Worm (Caenorhabditis elegans) whole organism, early embryonic: ENCODE results near the gene frpr-3.

Source experiments
- B0310.2 ChIP-seq: sonication (generic microtip); optimal IDR thresholded peaks from 2 replicates; lab custom pipeline; 2016; ENCODE audit warnings: mild to moderate bottlenecking, missing genetic modification characterization, missing compliant biosample characterization
- F13C5.2 ChIP-seq: sonication (generic microtip); optimal IDR thresholded peaks from 2 replicates; lab custom pipeline; 2017; ENCODE audit warnings: mild to moderate bottlenecking, missing genetic modification characterization, inconsistent platforms, missing compliant biosample characterization
- aly-1 ChIP-seq: sonication (generic microtip); optimal IDR thresholded peaks from 2 replicates; lab custom pipeline; 2016; ENCODE audit warnings: missing genetic modification characterization, missing compliant biosample characterization
- ama-1 ChIP-seq: fragments of 150-350 bp; optimal IDR thresholded peaks from 2 replicates; lab custom pipeline; 2014
- ceh-13 ChIP-seq: fragments of 200-800 bp; sonication (Bioruptor generic); optimal IDR thresholded peaks from 2 replicates; lab custom pipeline; 2018; ENCODE audit warnings: mild to moderate bottlenecking, missing genetic modification characterization, missing compliant biosample characterization
- ceh-36 ChIP-seq: sonication (generic microtip); optimal IDR thresholded peaks from 2 replicates; lab custom pipeline; 2016; ENCODE audit warnings: missing genetic modification characterization, inconsistent platforms, missing compliant biosample characterization
- ets-7 ChIP-seq: sonication (generic microtip); optimal IDR thresholded peaks from 2 replicates; lab custom pipeline; 2016; ENCODE audit warnings: missing genotype, missing genetic modification characterization, missing compliant biosample characterization
- flt-1 ChIP-seq: fragments of 200-800 bp; sonication (Bioruptor generic); IDR thresholded peaks from 2 replicates; pipeline ENCODE4 v1.3.6; 2022; ENCODE audit warnings: missing genetic modification characterization, missing compliant biosample characterization
- hmbx-1 ChIP-seq: sonication (generic microtip); optimal IDR thresholded peaks from 2 replicates; lab custom pipeline; 2016; ENCODE audit warnings: mild to moderate bottlenecking, missing genetic modification characterization, missing compliant biosample characterization
- hmg-4 ChIP-seq: fragments of 200-800 bp; sonication (Bioruptor generic); optimal IDR thresholded peaks from 2 replicates; lab custom pipeline; 2018; ENCODE audit warnings: mild to moderate bottlenecking, missing genetic modification characterization, missing compliant biosample characterization
- hnd-1 ChIP-seq: sonication (generic microtip); optimal IDR thresholded peaks from 2 replicates; lab custom pipeline; 2016; ENCODE audit warnings: missing genetic modification characterization, missing compliant biosample characterization
- pes-1 ChIP-seq: fragments of 200-800 bp; sonication (Bioruptor generic); IDR thresholded peaks from 2 replicates; pipeline ENCODE4 v1.3.6; 2022; ENCODE audit warnings: missing genetic modification reagents, missing genetic modification characterization, missing compliant biosample characterization
- scrt-1 ChIP-seq: fragments of 200-800 bp; sonication (Bioruptor generic); IDR thresholded peaks from 2 replicates; pipeline ENCODE4 v1.3.6; 2022; ENCODE audit warnings: missing genetic modification characterization, missing compliant biosample characterization
- sea-1 ChIP-seq: fragments of 200-800 bp; sonication (Bioruptor generic); conservative IDR thresholded peaks from 2 replicates; pipeline ENCODE4 v1.3.6; 2022; ENCODE audit warnings: missing genetic modification characterization, missing compliant biosample characterization
- tbx-11 ChIP-seq: fragments of 200-800 bp; sonication (Bioruptor generic); IDR thresholded peaks from 2 replicates; pipeline ENCODE4 v1.3.6; 2022; ENCODE audit warnings: missing genetic modification characterization, missing compliant biosample characterization
- tbx-37 ChIP-seq: fragments of 200-800 bp; sonication (Bioruptor generic); conservative IDR thresholded peaks from 2 replicates; pipeline ENCODE4 v1.3.6; 2022; ENCODE audit warnings: missing genetic modification reagents, missing genetic modification characterization, missing compliant biosample characterization
- tra-4 ChIP-seq: sonication (generic microtip); optimal IDR thresholded peaks from 2 replicates; lab custom pipeline; 2017; ENCODE audit warnings: missing genetic modification characterization, missing compliant biosample characterization

Gene frpr-3

DNA sequence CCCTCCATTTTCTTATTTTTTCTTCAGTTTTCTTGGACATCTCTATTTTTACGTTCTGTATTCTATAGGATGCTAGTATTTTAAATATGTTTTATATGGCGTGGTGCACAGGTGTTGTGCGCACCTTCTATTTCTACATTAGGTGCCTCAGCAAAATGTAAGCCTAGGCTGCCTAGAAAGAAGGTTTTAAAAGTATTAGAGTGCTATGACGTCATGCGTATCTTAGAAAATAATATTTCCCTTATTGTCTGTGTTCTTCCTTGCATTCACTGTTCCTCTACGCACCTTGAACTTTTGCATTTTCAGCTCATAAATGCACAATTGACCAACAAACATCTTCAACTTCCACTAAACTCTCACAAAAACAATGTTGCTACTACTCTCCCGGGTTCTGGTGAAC lies at the start of gene frpr-3:
Gene frpr-3, plus strand, starts transcription at position 301 of the 400 bp plus-strand sequence.
- TF ChIP-seq flt-1 (GFP tag; lab: Robert Waterston, UW), result no peak
- no peak for TF ChIP-seq F13C5.2
- no peak for TF ChIP-seq aly-1 (tag; lab: Kevin White, UChicago)
- TF ChIP-seq hmg-4 (GFP tag; lab: Kevin White, UChicago), result no peak
- TF ChIP-seq tbx-11 (GFP tag; lab: Robert Waterston, UW), result no peak
- TF ChIP-seq hmbx-1 (tag; lab: Kevin White, UChicago), result no peak

DNA sequence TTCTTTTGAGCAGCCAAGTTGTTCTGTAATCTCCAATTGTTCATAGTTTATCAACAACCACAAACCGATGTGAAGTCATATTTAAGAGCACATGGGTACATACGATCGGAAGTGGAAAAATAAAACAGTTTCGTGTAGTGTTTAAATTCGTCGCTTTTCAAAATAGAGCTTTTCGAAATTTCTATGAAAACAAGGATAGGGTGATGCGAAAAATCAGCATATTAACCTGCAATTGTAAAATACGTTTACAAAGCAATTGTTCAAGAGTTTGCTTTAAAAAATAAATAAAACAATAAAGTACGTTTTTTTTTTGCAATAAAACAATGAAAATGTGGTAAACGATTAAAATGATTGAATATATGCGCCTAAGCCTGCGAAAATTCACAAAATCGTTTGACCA lies 49.1 kb upstream of the frpr-3 start, which contains the start of gene ZK105.14:
Gene ZK105.14, minus strand, starts transcription at position 101 of the 400 bp plus-strand sequence.
- TF ChIP-seq hmg-4 (GFP tag; lab: Kevin White, UChicago), result no peak
- TF ChIP-seq ceh-13 (GFP tag; lab: Kevin White, UChicago), result no peak
- no peak for TF ChIP-seq aly-1 (tag; lab: Kevin White, UChicago)
- TF ChIP-seq scrt-1 (GFP tag; lab: Robert Waterston, UW), result no peak
- no peak for TF ChIP-seq hmbx-1 (tag; lab: Kevin White, UChicago)
- no peak for TF ChIP-seq ets-7 (tag; lab: Kevin White, UChicago)
- no peak for TF ChIP-seq flt-1 (GFP tag; lab: Robert Waterston, UW)
- no peak for TF ChIP-seq tbx-11 (GFP tag; lab: Robert Waterston, UW)
- TF ChIP-seq sea-1 (GFP tag; lab: Robert Waterston, UW), result no peak
- no peak for TF ChIP-seq tbx-37 (GFP tag; lab: Robert Waterston, UW)

DNA sequence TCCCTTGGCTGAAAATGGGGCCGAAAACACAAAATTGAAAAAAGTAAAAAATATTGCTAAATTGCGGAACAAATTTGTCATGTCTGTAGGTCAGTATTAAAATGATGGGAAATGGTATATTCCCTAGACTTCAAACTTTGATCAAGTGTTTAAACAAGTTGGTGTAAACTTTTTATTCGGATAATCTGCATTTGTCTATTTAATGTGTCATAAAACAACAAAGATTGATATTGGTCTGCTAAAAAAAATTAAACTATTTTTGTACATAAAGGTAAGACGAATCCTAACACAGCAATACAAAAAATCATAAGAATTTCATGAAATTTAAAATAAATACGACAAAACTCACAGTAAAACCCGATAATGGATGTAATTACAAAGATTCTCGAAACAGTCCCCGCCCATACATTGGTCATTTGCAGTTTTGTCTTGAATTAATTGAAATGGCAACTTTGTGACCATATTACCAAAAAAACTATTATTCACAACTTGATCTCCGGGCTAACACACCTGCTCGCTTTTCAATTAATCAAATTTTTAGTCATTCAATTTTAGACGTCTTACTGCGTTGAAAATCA lies 47.0 kb upstream of the frpr-3 start, which contains the start of the genes ZK105.6 and ZK105.8:
Gene ZK105.6, minus strand, starts transcription at position 101 of the 578 bp plus-strand sequence.
Gene ZK105.8, plus strand, starts transcription at position 528 of the 578 bp plus-strand sequence.
- TF ChIP-seq tra-4 (tag; lab: Kevin White, UChicago) (no peak), pes-1 (GFP tag; lab: Robert Waterston, UW) (no peak), sea-1 (GFP tag; lab: Robert Waterston, UW) (no peak), ceh-36 (no peak), tbx-37 (GFP tag; lab: Robert Waterston, UW) (no peak)

DNA sequence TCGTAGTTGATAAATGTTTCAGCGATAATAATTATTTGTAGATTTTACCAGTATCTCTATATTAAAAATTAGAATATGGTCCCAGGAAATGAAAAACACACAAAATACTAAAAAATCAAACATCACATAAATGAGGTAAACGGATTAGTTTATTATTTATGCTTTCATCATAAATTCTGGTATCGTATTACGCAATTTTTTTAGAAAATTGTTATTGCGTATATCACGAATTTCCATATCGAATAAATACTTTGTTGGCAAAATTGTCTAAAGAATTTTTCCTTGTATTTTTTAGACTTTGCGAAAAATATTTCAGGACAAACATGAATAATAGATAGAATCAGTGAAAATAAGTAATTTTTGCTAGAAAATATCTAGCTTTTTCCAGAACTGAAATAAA lies 44.9 kb upstream of the frpr-3 start:
- TF ChIP-seq tbx-11 (GFP tag; lab: Robert Waterston, UW) (no peak), flt-1 (GFP tag; lab: Robert Waterston, UW) (no peak), ceh-36 (no peak), tra-4 (tag; lab: Kevin White, UChicago) (no peak), scrt-1 (GFP tag; lab: Robert Waterston, UW) (no peak), ama-1 (lab: Kevin White, UChicago) (no peak), hmbx-1 (tag; lab: Kevin White, UChicago) (no peak), tbx-37 (GFP tag; lab: Robert Waterston, UW) (no peak), sea-1 (GFP tag; lab: Robert Waterston, UW) (no peak), pes-1 (GFP tag; lab: Robert Waterston, UW) (no peak), F13C5.2 (no peak), B0310.2 (tag; lab: Kevin White, UChicago) (no peak), hnd-1 (no peak), ceh-13 (GFP tag; lab: Kevin White, UChicago) (no peak), aly-1 (tag; lab: Kevin White, UChicago) (no peak)

DNA sequence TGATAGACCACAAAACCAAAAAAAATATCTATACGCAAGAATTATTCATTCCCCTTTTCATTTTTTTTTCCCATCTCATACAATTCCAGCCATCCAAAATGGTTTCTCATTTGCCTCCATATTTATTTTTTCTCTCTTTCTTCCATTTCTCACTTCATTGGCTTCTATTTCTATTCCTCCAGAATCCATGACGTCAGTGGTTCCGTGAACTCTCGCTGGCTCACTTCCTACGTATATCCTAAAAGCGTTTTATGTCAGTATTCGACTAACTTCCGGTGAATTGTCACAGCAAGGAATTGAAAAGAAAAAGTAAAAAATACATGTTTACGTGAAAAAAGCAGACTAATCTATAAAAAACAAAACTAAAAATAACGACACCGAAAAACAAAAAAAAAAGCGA lies 44.1 kb upstream of the frpr-3 start:
- TF ChIP-seq hnd-1, result no peak
- no peak for TF ChIP-seq hmg-4 (GFP tag; lab: Kevin White, UChicago)
- TF ChIP-seq F13C5.2, result no peak

DNA sequence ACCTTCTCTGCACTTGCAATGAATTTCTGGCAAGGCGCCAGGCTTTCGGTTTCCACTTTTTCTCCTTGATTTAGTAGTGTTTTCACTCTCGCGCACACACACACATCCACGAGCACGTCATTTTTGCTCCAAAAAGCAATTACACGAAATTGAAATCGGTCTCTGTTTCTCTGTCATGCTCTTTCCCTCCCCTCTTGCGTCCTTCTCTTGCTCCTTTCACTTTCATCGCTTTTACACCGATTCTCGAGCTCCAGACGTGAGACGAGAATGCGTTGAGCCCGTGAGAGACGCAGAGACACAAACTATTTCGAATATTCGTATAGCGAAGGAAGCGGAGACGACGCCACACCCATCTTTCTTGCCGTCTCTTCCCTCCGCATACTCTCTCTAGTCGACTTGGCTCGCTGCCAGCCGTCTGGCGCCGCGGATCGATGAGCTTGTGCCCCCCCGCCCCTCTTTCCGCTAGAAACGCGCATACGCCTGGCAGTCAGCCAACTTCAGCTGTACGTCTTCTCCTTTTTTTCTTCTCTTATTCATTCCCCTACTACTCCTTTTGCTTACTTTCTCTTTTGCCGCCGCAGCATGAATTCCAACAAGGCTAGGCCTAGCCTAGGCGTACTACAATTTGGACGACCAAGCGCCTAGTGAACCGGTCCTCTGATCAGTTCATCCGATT lies 42.9 kb upstream of the frpr-3 start:
- TF ChIP-seq pes-1 (GFP tag; lab: Robert Waterston, UW) (no peak), aly-1 (tag; lab: Kevin White, UChicago) (no peak), tbx-11 (GFP tag; lab: Robert Waterston, UW) (no peak), ama-1 (lab: Kevin White, UChicago) (no peak), flt-1 (GFP tag; lab: Robert Waterston, UW) (no peak), hmg-4 (GFP tag; lab: Kevin White, UChicago) (no peak), ets-7 (tag; lab: Kevin White, UChicago) (no peak), hmbx-1 (tag; lab: Kevin White, UChicago) (no peak), ceh-36 (no peak), B0310.2 (tag; lab: Kevin White, UChicago) (no peak)

DNA sequence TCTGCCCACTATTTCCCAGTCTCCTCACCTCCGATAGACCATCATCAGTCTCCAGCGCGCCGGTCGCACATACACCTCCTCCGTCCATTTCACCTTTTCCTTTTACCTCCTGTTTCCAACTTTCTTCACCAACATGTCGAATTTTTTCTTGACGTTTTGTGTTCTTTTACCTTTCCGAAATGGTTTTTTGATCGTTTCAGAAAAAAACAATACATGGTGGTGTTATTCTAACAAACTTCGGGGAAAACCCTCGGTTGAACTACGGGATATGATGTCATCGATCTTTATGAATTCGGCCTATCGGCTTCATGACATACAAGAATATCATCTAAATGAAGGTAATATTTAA lies 42.4 kb upstream of the frpr-3 start, which contains the start of gene Y97E10C.1:
Gene Y97E10C.1, plus strand, starts transcription at position 201 of the 349 bp plus-strand sequence.
- TF ChIP-seq ceh-36 (no peak), ama-1 (lab: Kevin White, UChicago) (no peak)

DNA sequence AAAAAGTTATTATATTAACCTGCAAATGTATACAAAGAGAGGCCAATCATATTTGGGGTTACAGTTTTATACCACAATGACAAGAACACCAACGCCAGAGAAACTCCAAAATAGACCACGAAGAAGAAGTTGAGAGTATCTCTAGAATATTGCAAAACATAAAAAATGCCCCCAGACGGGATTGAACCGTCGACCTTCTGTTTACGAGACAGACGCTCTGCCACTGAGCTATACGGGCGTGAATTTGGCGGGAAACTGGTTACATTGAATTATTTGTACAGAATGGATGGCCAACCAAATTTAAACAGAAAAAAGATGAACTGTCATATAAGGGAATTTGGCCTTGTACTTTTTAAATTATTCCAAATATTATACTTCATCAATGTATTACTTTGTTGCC lies 40.6 kb upstream of the frpr-3 start:
- TF ChIP-seq scrt-1 (GFP tag; lab: Robert Waterston, UW) (no peak), ceh-36 (peak; percentile 25), hnd-1 (no peak), sea-1 (GFP tag; lab: Robert Waterston, UW) (no peak), tra-4 (tag; lab: Kevin White, UChicago) (no peak), ets-7 (tag; lab: Kevin White, UChicago) (no peak), aly-1 (tag; lab: Kevin White, UChicago) (no peak), pes-1 (GFP tag; lab: Robert Waterston, UW) (peak; percentile 37; the same call in 1 of the 2 replicates), tbx-37 (GFP tag; lab: Robert Waterston, UW) (0 out of 2 replicates have a peak, but pooled peaks have one; percentile 18), ceh-13 (GFP tag; lab: Kevin White, UChicago) (no peak), hmg-4 (GFP tag; lab: Kevin White, UChicago) (no peak), F13C5.2 (no peak), B0310.2 (tag; lab: Kevin White, UChicago) (peak; percentile 8), flt-1 (GFP tag; lab: Robert Waterston, UW) (no peak), tbx-11 (GFP tag; lab: Robert Waterston, UW) (no peak), ama-1 (lab: Kevin White, UChicago) (no peak), hmbx-1 (tag; lab: Kevin White, UChicago) (no peak)
